Worm (Caenorhabditis elegans) whole organism, L2 larva: ENCODE data around the gene srw-53.

Experiments
- aly-2 ChIP-seq: fragments of 150-350 bp; optimal IDR thresholded peaks from 2 replicates; lab custom pipeline; 2014; ENCODE audit warnings: missing biosample characterization, missing genetic modification characterization
- elt-1 ChIP-seq: fragments of 150-350 bp; optimal IDR thresholded peaks from 2 replicates; lab custom pipeline; 2014; ENCODE audit warnings: missing biosample characterization, missing genetic modification characterization
- elt-3 ChIP-seq: sonication (generic microtip); optimal IDR thresholded peaks from 2 replicates; lab custom pipeline; 2017; ENCODE audit warnings: missing biosample characterization, missing genetic modification characterization
- lin-11 ChIP-seq: fragments of 150-350 bp; sonication (generic microtip); optimal IDR thresholded peaks from 2 replicates; lab custom pipeline; 2014; ENCODE audit warnings: missing biosample characterization, missing genetic modification characterization, inconsistent platforms, mixed read lengths
- lsy-2 ChIP-seq, 2 experiments: fragments of 150-350 bp in 1 of 2; sonication (generic microtip) in 1 of 2; optimal IDR thresholded peaks; 2 replicates each; lab custom pipeline; 2014 to 2017; ENCODE audit warnings: missing biosample characterization in 2 of 2, missing genetic modification characterization in 2 of 2
- nhr-12 ChIP-seq: fragments of 150-350 bp; optimal IDR thresholded peaks from 2 replicates; lab custom pipeline; 2014; ENCODE audit warnings: missing biosample characterization, missing genetic modification characterization
- nhr-237 ChIP-seq: fragments of 150-350 bp; optimal IDR thresholded peaks from 2 replicates; lab custom pipeline; 2014; ENCODE audit warnings: missing biosample characterization, missing genetic modification characterization
- nhr-77 ChIP-seq: fragments of 150-350 bp; optimal IDR thresholded peaks from 2 replicates; lab custom pipeline; 2014; ENCODE audit warnings: missing biosample characterization, missing genetic modification characterization
- unc-39 ChIP-seq: fragments of 150-350 bp; optimal IDR thresholded peaks from 2 replicates; lab custom pipeline; 2014; ENCODE audit warnings: missing biosample characterization, missing genetic modification characterization
- unc-62 ChIP-seq: fragments of 150-350 bp; optimal IDR thresholded peaks from 2 replicates; lab custom pipeline; 2014; ENCODE audit warnings: missing biosample characterization, missing genetic modification reagents, missing genetic modification characterization
- ztf-1 ChIP-seq: fragments of 200-800 bp; sonication (Bioruptor generic); conservative IDR thresholded peaks from 2 replicates; pipeline ENCODE4 v1.3.6; 2022; ENCODE audit warnings: missing genetic modification characterization, missing compliant biosample characterization

DNA sequence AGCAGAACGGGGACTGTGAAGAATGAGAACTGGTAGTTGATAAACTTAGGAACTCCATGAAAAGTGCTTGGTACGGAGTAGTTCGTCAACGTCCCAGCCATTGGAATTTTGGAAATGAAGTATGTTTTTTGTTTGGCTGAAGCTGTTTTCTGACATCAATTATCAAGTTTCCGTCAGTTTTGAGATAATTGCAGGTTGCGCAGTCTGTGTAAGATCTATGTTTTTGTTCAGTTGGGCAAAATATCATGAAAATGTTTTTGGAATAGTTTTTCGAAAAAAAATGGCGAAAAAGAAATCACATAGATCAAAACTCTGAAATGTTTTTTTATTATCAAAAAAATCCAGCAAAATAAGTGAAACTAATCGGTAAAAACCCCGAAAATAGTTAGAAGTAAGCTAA lies 31.6 kb downstream of the srw-53 start, which contains the start of gene sru-22:
- TF ChIP-seq aly-2 (tag; lab: Kevin White, UChicago) (no peak), nhr-237 (tag; lab: Kevin White, UChicago) (no peak), elt-3 (no peak), unc-62 (GFP tag; lab: Kevin White, UChicago) (no peak), unc-39 (tag; lab: Kevin White, UChicago) (no peak), nhr-12 (tag; lab: Kevin White, UChicago) (no peak), lin-11 (tag; lab: Kevin White, UChicago) (no peak), elt-1 (no peak), ztf-1 (GFP tag; lab: Robert Waterston, UW) (no peak), nhr-77 (no peak), lsy-2 (tag; optimal IDR thresholded peaks at IDR 0.05; lab: Kevin White, UChicago) (no peak)
